Worm (Caenorhabditis elegans): ENCODE measurements around the gene srsx-38.

srsx-38 gene

DNA sequence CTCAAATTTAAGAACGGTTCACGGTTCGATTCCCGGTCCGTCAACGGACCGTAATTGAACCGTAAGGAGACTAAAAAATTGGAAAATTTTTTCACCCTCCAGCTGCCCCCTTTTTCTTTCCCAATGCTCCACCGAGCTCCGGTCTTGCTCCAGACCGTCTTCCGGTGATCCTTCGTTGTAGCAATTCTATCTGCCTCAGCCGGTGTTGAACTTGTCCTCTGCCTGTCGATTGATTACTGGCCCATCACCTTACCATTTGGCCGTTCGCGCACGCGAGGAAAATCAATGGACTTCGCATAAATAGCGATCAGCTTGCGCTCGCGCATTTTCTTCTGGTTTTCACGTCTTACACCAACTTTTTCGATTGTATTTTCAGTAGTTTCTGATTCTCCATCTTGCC lies 39.9 kb downstream of the srsx-38 start:
- TF ChIP-seq nhr-19 (GFP tag; conservative IDR thresholded peaks at IDR 0.05), result peak; percentile 17; the same call in 1 of the 2 replicates

DNA sequence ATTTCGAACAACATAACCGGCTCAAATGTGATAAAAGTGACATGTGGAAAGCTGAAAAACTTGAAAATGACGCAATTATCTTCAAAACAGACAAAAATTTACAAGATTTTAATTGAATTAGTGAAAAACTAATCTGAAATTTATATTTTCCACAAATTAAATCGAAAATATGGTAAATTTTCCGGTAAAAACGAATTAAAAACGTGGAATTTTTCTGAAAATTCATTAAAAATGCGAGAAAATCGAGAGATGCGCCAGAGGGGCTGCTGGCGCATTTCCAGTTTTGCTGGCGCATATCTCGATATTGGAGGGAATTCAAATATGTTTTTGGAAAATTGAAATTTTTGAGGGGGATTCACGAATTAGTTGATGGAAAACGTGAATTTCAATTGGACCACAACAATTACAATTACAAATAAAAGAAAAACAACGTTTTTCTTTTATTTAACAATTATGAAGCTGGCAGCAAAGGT lies 41.2 kb downstream of the srsx-38 start, which contains the start of the genes haf-3 and F57A10.2:
Gene haf-3, minus strand, starts transcription at position 51 of the 473 bp plus-strand sequence.
Gene F57A10.2, plus strand, starts transcription at position 454 of the 473 bp plus-strand sequence.
- TF ChIP-seq irx-1 (tag; optimal IDR thresholded peaks at IDR 0.05), result peak; percentile 92
- peak; percentile 99 for TF ChIP-seq dpl-1 (GFP tag; optimal IDR thresholded peaks at IDR 0.05)
- peak; percentile 4 to 83 for TF ChIP-seq ztf-11 (tag; optimal IDR thresholded peaks at IDR 0.05)
- peak; percentile 60 for TF ChIP-seq ceh-90 (tag; optimal IDR thresholded peaks at IDR 0.05)
- TF ChIP-seq nhr-28 (tag; optimal IDR thresholded peaks at IDR 0.05), result peak; percentile 39
- peak; percentile 91 for TF ChIP-seq lin-13 (GFP tag; optimal IDR thresholded peaks at IDR 0.05)
- peak; percentile 95 for TF ChIP-seq lin-14 (GFP tag; optimal IDR thresholded peaks at IDR 0.05)
- TF ChIP-seq pqm-1 (tag; optimal IDR thresholded peaks at IDR 0.05), result no peak
- peak in 5 of 6 experiments; percentile 25 to 90 (median 45) for TF ChIP-seq elt-3 (tag; optimal IDR thresholded peaks at IDR 0.05)
- TF ChIP-seq C16A3.4 (tag; optimal IDR thresholded peaks at IDR 0.05), result peak; percentile 90
- peak; percentile 92 for TF ChIP-seq fkh-8 (tag; optimal IDR thresholded peaks at IDR 0.05)
- peak; percentile 80 for TF ChIP-seq elt-2 (tag; optimal IDR thresholded peaks at IDR 0.05)
- no peak for TF ChIP-seq Y116A8C.19 (tag; optimal IDR thresholded peaks at IDR 0.05; ENCODE audit: borderline replicate concordance)
- peak; percentile 88 for TF ChIP-seq lin-15B (tag; optimal IDR thresholded peaks at IDR 0.05)
- TF ChIP-seq rnt-1 (tag; optimal IDR thresholded peaks at IDR 0.05), result peak; percentile 97
- TF ChIP-seq C04F5.9 (tag; optimal IDR thresholded peaks at IDR 0.05), result peak; percentile 66
- peak; percentile 6 for TF ChIP-seq C34B4.2 (tag; optimal IDR thresholded peaks at IDR 0.05)
- no peak for TF ChIP-seq alr-1 (tag; optimal IDR thresholded peaks at IDR 0.05; ENCODE audit: borderline replicate concordance)
- TF ChIP-seq pax-3 (tag; optimal IDR thresholded peaks at IDR 0.05), result peak; percentile 80
- TF ChIP-seq nhr-85 (tag), result peak; percentile 98
- TF ChIP-seq efl-3 (GFP tag; optimal IDR thresholded peaks at IDR 0.05), result peak; percentile 60
- peak; percentile 93 for TF ChIP-seq grh-1 (GFP tag; IDR thresholded peaks at IDR 0.05)
- no peak for TF ChIP-seq hlh-4 (tag; optimal IDR thresholded peaks at IDR 0.05)
- peak; percentile 91 for TF ChIP-seq isw-1 (GFP tag; IDR thresholded peaks at IDR 0.05)
- TF ChIP-seq xbp-1 (tag; optimal IDR thresholded peaks at IDR 0.05), result peak; percentile 95
- no peak for TF ChIP-seq sptf-1 (tag; optimal IDR thresholded peaks at IDR 0.05)
- peak; percentile 95 for TF ChIP-seq nhr-19 (GFP tag; conservative IDR thresholded peaks at IDR 0.05)
- peak; percentile 97 for TF ChIP-seq dsc-1 (tag; optimal IDR thresholded peaks at IDR 0.05)
- peak; percentile 54 for TF ChIP-seq aha-1 (tag; optimal IDR thresholded peaks at IDR 0.05)
- TF ChIP-seq nhr-77 (tag; optimal IDR thresholded peaks at IDR 0.05), result peak; percentile 82
- TF ChIP-seq sup-37 (GFP tag; optimal IDR thresholded peaks at IDR 0.05), result peak; percentile 80
- peak; percentile 79 for TF ChIP-seq blmp-1 (tag; optimal IDR thresholded peaks at IDR 0.05)
- no peak for TF ChIP-seq unc-62 (GFP tag; optimal IDR thresholded peaks at IDR 0.05)
- peak; percentile 45 for TF ChIP-seq mef-2 (tag; optimal IDR thresholded peaks at IDR 0.05)
- TF ChIP-seq swsn-7 (tag; optimal IDR thresholded peaks at IDR 0.05), result peak; percentile 95
- TF ChIP-seq ceh-63 (GFP tag; optimal IDR thresholded peaks at IDR 0.05), result no peak
- TF ChIP-seq ceh-82 (tag; optimal IDR thresholded peaks at IDR 0.05), result peak; percentile 96 to 97 (median 97)
- peak; percentile 92 for TF ChIP-seq snpc-4 (tag; optimal IDR thresholded peaks at IDR 0.05)
- TF ChIP-seq mdl-1 (tag; optimal IDR thresholded peaks at IDR 0.05), result peak in 1 of 2 experiments; percentile 88
- TF ChIP-seq ceh-8 (GFP tag; optimal IDR thresholded peaks at IDR 0.05), result peak; percentile 86
- TF ChIP-seq ztf-4 (tag; optimal IDR thresholded peaks at IDR 0.05), result peak; percentile 70
- peak; percentile 99 for TF ChIP-seq lin-35 (GFP tag; optimal IDR thresholded peaks at IDR 0.05)
- peak; percentile 58 for TF ChIP-seq zag-1 (tag; optimal IDR thresholded peaks at IDR 0.05)
- peak; percentile 96 for TF ChIP-seq nhr-71 (tag; optimal IDR thresholded peaks at IDR 0.05)
- TF ChIP-seq nhr-237 (tag; optimal IDR thresholded peaks at IDR 0.05), result peak; percentile 50
- peak; percentile 90 for TF ChIP-seq nhr-11 (tag; optimal IDR thresholded peaks at IDR 0.05)
- TF ChIP-seq mep-1 (tag; optimal IDR thresholded peaks at IDR 0.05), result peak; percentile 98
- TF ChIP-seq egl-13 (tag; optimal IDR thresholded peaks at IDR 0.05), result peak; percentile 92
- TF ChIP-seq jun-1 (tag; optimal IDR thresholded peaks at IDR 0.05), result peak; percentile 82
- peak; percentile 96 for TF ChIP-seq nhr-90 (tag; optimal IDR thresholded peaks at IDR 0.05; ENCODE audit: poor library complexity)
